Fruit fly (Drosophila melanogaster): ENCODE data around the gene CG13300.

Gene CG13300

DNA sequence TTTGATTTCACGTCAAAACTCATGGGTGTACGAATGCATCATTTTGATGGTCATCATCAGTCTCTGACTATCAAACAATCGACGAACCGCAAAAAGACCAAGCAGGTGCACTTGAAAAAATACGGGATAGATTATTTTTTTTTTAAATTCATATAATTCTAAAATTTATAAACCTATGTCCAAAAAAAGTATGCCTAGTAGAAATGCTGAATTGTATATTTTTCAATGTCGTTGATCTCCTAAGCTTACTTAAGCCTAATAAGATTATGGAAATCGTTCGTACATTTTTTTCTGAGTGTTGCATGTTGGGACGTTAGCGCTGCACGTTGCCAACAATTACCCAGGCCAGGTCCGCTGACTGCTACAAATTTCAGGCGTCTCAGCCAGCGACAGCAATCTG, 43.6 kb downstream of the CG13300 start (continued):
- TF ChIP-seq Sox14 (GFP tag; optimal IDR thresholded peaks at IDR 0.05) (no peak), Ets96B (tag; optimal IDR thresholded peaks at IDR 0.05) (peak; percentile 32), dac (GFP tag; optimal IDR thresholded peaks at IDR 0.05) (peak; percentile 2), vri (GFP tag; optimal IDR thresholded peaks at IDR 0.05) (no peak), Lpt (GFP tag; optimal IDR thresholded peaks at IDR 0.05) (peak; percentile 65), spab (GFP tag; optimal IDR thresholded peaks at IDR 0.05) (peak; percentile 2), fd85E (GFP tag; optimal IDR thresholded peaks at IDR 0.05) (no peak), achi (GFP tag; optimal IDR thresholded peaks at IDR 0.05) (peak; percentile 46), CG6854 (GFP tag; optimal IDR thresholded peaks at IDR 0.05) (no peak), net (GFP tag; optimal IDR thresholded peaks at IDR 0.05) (peak; percentile 23), dsx (GFP tag; optimal IDR thresholded peaks at IDR 0.05; ENCODE audit: poor library complexity, severe bottlenecking) (no peak), Gug (GFP tag; IDR thresholded peaks at IDR 0.05) (peak; percentile 68), CG15336 (GFP tag; IDR thresholded peaks at IDR 0.05) (peak; percentile 86), CG7368 (GFP tag; optimal IDR thresholded peaks at IDR 0.05) (peak; percentile 13), CG10669 (GFP tag; optimal IDR thresholded peaks at IDR 0.05) (no peak), pdm3 (GFP tag; optimal IDR thresholded peaks at IDR 0.05) (peak; percentile 50), cyc (GFP tag; optimal IDR thresholded peaks at IDR 0.05) (peak; percentile 15), topi (GFP tag; optimal IDR thresholded peaks at IDR 0.05) (peak; percentile 23), Eip78C (GFP tag) (peak; percentile 89), CG10631 (GFP tag; optimal IDR thresholded peaks at IDR 0.05) (peak; percentile 43), CG3919 (GFP tag; optimal IDR thresholded peaks at IDR 0.05) (peak; percentile 70), Sox15 (GFP tag; optimal IDR thresholded peaks at IDR 0.05) (no peak), acj6 (GFP tag; optimal IDR thresholded peaks at IDR 0.05) (peak; percentile 40), CG11294 (GFP tag; IDR thresholded peaks at IDR 0.05) (peak; percentile 50; the same call in 1 of the 2 replicates), Smox (GFP tag; optimal IDR thresholded peaks at IDR 0.05) (no peak), fkh (GFP tag; optimal IDR thresholded peaks at IDR 0.05) (no peak), Hr39 (GFP tag; optimal IDR thresholded peaks at IDR 0.05) (no peak), CG11762 (GFP tag; optimal IDR thresholded peaks at IDR 0.05; ENCODE audit: insufficient read depth) (peak; percentile 7), svp (GFP tag) (peak; percentile 2), CG8119 (GFP tag; IDR thresholded peaks at IDR 0.05) (peak; percentile 76), esn (GFP tag; optimal IDR thresholded peaks at IDR 0.05) (peak; percentile 5), Eip75B (GFP tag; optimal IDR thresholded peaks at IDR 0.05) (peak; percentile 35)

DNA sequence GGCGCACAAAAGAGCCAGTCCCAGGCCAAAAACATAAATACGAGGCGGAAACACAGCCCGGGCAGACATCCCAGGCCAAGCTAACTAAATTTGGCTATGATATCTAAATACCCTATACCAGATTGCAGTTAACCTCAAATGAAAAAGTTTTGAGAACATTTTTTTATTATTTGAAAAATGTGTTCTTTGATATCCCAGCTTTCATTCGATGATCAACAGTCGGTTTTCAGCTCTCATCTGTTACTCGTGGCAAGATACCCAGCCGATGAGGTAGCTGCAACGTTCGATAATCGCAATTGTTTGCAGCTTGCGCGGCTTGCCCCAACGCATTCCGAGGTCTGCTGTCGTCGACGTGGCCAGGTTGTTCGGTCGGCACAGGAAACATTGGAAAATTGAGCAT, 44.9 kb downstream of the CG13300 start:
- TF ChIP-seq Hr4 (GFP tag; optimal IDR thresholded peaks at IDR 0.05), result peak; percentile 70
- TF ChIP-seq CG8119 (GFP tag; IDR thresholded peaks at IDR 0.05), result peak; percentile 73
- peak; percentile 64 for TF ChIP-seq CG32006 (GFP tag; optimal IDR thresholded peaks at IDR 0.05)
- peak; percentile 37; the same call in 1 of the 2 replicates for TF ChIP-seq CG11294 (GFP tag; IDR thresholded peaks at IDR 0.05)
- TF ChIP-seq Eip78C (GFP tag), result peak; percentile 84
- TF ChIP-seq fkh (GFP tag; optimal IDR thresholded peaks at IDR 0.05), result no peak
- peak; percentile 31 for TF ChIP-seq Lpt (GFP tag; optimal IDR thresholded peaks at IDR 0.05)
- TF ChIP-seq CG3919 (GFP tag; optimal IDR thresholded peaks at IDR 0.05), result peak; percentile 28
- peak; percentile 14 for TF ChIP-seq acj6 (GFP tag; optimal IDR thresholded peaks at IDR 0.05)
- TF ChIP-seq CG4318 (GFP tag; optimal IDR thresholded peaks at IDR 0.05), result peak; percentile 42
- TF ChIP-seq CG6792 (GFP tag; optimal IDR thresholded peaks at IDR 0.05), result no peak
- TF ChIP-seq vri (GFP tag; optimal IDR thresholded peaks at IDR 0.05), result no peak
- no peak for TF ChIP-seq Sox15 (GFP tag; optimal IDR thresholded peaks at IDR 0.05)
- peak; percentile 9 for TF ChIP-seq Sox14 (GFP tag; optimal IDR thresholded peaks at IDR 0.05)
- TF ChIP-seq CG6163 (GFP tag; IDR thresholded peaks at IDR 0.05), result peak; percentile 63; the same call in 2 of the 3 replicates
- TF ChIP-seq pdm3 (GFP tag; optimal IDR thresholded peaks at IDR 0.05), result peak; percentile 33
- TF ChIP-seq CG15336 (GFP tag; IDR thresholded peaks at IDR 0.05), result peak; percentile 81
- TF ChIP-seq CG6276 (GFP tag; optimal IDR thresholded peaks at IDR 0.05), result peak; percentile 6
- TF ChIP-seq ss (GFP tag; optimal IDR thresholded peaks at IDR 0.05), result no peak
- peak; percentile 30 for TF ChIP-seq achi (GFP tag; optimal IDR thresholded peaks at IDR 0.05)
- TF ChIP-seq salr (GFP tag; optimal IDR thresholded peaks at IDR 0.05), result peak in 1 of 2 experiments; percentile 47
- no peak for TF ChIP-seq CG6808 (GFP tag; optimal IDR thresholded peaks at IDR 0.05)
- peak; percentile 28 for TF ChIP-seq Gug (GFP tag; IDR thresholded peaks at IDR 0.05)
- TF ChIP-seq CG3032 (tag; optimal IDR thresholded peaks at IDR 0.05), result no peak
- TF ChIP-seq CG10631 (GFP tag; optimal IDR thresholded peaks at IDR 0.05), result peak; percentile 23
- TF ChIP-seq cyc (GFP tag; optimal IDR thresholded peaks at IDR 0.05), result no peak
- TF ChIP-seq CG8319 (GFP tag; optimal IDR thresholded peaks at IDR 0.05), result no peak
- peak; percentile 59 for TF ChIP-seq eg (GFP tag; IDR thresholded peaks at IDR 0.05)
- TF ChIP-seq OdsH (GFP tag; optimal IDR thresholded peaks at IDR 0.05), result peak; percentile 37
- no peak for TF ChIP-seq fd85E (GFP tag; optimal IDR thresholded peaks at IDR 0.05)
- TF ChIP-seq fd59A (GFP tag; optimal IDR thresholded peaks at IDR 0.05), result no peak
